Worm (Caenorhabditis elegans) whole organism, L2 larva: ENCODE results near the gene clec-123.

Source experiments
- elt-3 ChIP-seq: sonication (generic microtip); optimal IDR thresholded peaks from 2 replicates; lab custom pipeline; 2017; ENCODE audit warnings: missing biosample characterization, missing genetic modification characterization
- nhr-11 ChIP-seq: fragments of 150-350 bp; optimal IDR thresholded peaks from 2 replicates; lab custom pipeline; 2014; ENCODE audit warnings: missing biosample characterization, missing genetic modification characterization
- nhr-12 ChIP-seq: fragments of 150-350 bp; optimal IDR thresholded peaks from 2 replicates; lab custom pipeline; 2014; ENCODE audit warnings: missing biosample characterization, missing genetic modification characterization
- nhr-25 ChIP-seq: fragments of 150-350 bp; sonication (generic microtip); optimal IDR thresholded peaks from 3 replicates; lab custom pipeline; 2014; ENCODE audit warnings: missing biosample characterization, missing genetic modification characterization
- snpc-4 ChIP-seq: fragments of 150-350 bp; optimal IDR thresholded peaks from 2 replicates; lab custom pipeline; 2014; ENCODE audit warnings: missing biosample characterization, missing genetic modification characterization

- no peak for TF ChIP-seq snpc-4 (tag; lab: Kevin White, UChicago)
- TF ChIP-seq nhr-25 (tag; lab: Kevin White, UChicago), result no peak
- no peak for TF ChIP-seq nhr-11 (tag; lab: Kevin White, UChicago)
- no peak for TF ChIP-seq nhr-12
- no peak for TF ChIP-seq elt-3
Observed at ce11 chrII:3100546-3100945, 13.5 kb upstream of the clec-123 start, which contains the start of gene srg-24.
